Worm (Caenorhabditis elegans) whole organism, young adult: Measurements from ENCODE around the gene T05C7.5.

Experiments used
- F10E7.11 ChIP-seq: sonication (generic microtip); optimal IDR thresholded peaks from 2 replicates; lab custom pipeline; 2017; ENCODE audit warnings: mild to moderate bottlenecking, missing genetic modification characterization, moderate library complexity, missing compliant biosample characterization
- F52B5.7 ChIP-seq: sonication (generic microtip); optimal IDR thresholded peaks from 2 replicates; lab custom pipeline; 2016; ENCODE audit warnings: mild to moderate bottlenecking, missing genetic modification characterization, missing compliant biosample characterization
- F57A8.1 ChIP-seq: fragments of 200-800 bp; sonication (Bioruptor generic); optimal IDR thresholded peaks from 2 replicates; lab custom pipeline; 2018; ENCODE audit warnings: mild to moderate bottlenecking, missing genetic modification characterization, moderate library complexity, missing compliant biosample characterization
- Y53G8AR.9 ChIP-seq: fragments of 200-800 bp; sonication (Bioruptor generic); conservative IDR thresholded peaks from 2 replicates; pipeline ENCODE4 v1.3.6; 2022; ENCODE audit warnings: missing genetic modification reagents, missing genetic modification characterization, missing compliant biosample characterization
- Y56A3A.18 ChIP-seq: fragments of 200-800 bp; sonication (Bioruptor generic); IDR thresholded peaks from 2 replicates; pipeline ENCODE4 v1.3.6; 2022; ENCODE audit warnings: missing genetic modification reagents, missing genetic modification characterization, missing compliant biosample characterization
- Y67H2A.10 ChIP-seq: fragments of 200-800 bp; sonication (Bioruptor generic); conservative IDR thresholded peaks from 2 replicates; pipeline ENCODE4 v1.3.6; 2022; ENCODE audit warnings: missing genetic modification reagents, missing genetic modification characterization, missing compliant biosample characterization
- atf-7 ChIP-seq: sonication (generic microtip); optimal IDR thresholded peaks from 2 replicates; lab custom pipeline; 2017; ENCODE audit warnings: mild to moderate bottlenecking, missing genetic modification characterization, missing compliant biosample characterization
- attf-3 ChIP-seq: fragments of 200-800 bp; sonication (Bioruptor generic); conservative IDR thresholded peaks from 2 replicates; pipeline ENCODE4 v1.3.6; 2022; ENCODE audit warnings: missing genetic modification reagents, missing genetic modification characterization, missing compliant biosample characterization
- ccch-3 ChIP-seq: fragments of 200-800 bp; sonication (Bioruptor generic); optimal IDR thresholded peaks from 2 replicates; lab custom pipeline; 2018; ENCODE audit warnings: mild to moderate bottlenecking, missing genetic modification characterization, missing compliant biosample characterization
- ceh-100 ChIP-seq: fragments of 200-800 bp; sonication (Bioruptor generic); IDR thresholded peaks from 2 replicates; pipeline ENCODE4 v1.3.6; 2022; ENCODE audit warnings: missing genetic modification reagents, missing genetic modification characterization, missing compliant biosample characterization
- ceh-27 ChIP-seq: fragments of 200-800 bp; sonication (Bioruptor generic); optimal IDR thresholded peaks from 2 replicates; lab custom pipeline; 2018; ENCODE audit warnings: mild to moderate bottlenecking, missing genetic modification characterization, moderate library complexity, missing compliant biosample characterization
- chd-7 ChIP-seq: sonication (generic microtip); optimal IDR thresholded peaks from 2 replicates; lab custom pipeline; 2016; ENCODE audit warnings: mild to moderate bottlenecking, missing genetic modification characterization, moderate library complexity, missing compliant biosample characterization
- die-1 ChIP-seq: sonication (generic microtip); optimal IDR thresholded peaks from 2 replicates; lab custom pipeline; 2016; ENCODE audit warnings: missing genotype, mild to moderate bottlenecking, missing genetic modification characterization, missing compliant biosample characterization
- dox-1 ChIP-seq: fragments of 200-800 bp; sonication (Bioruptor generic); IDR thresholded peaks from 2 replicates; pipeline ENCODE4 v1.3.6; 2022; ENCODE audit warnings: missing genetic modification reagents, missing genetic modification characterization, missing compliant biosample characterization
- dpff-1 ChIP-seq: sonication (generic microtip); optimal IDR thresholded peaks from 2 replicates; lab custom pipeline; 2017; ENCODE audit warnings: mild to moderate bottlenecking, missing genetic modification characterization, missing compliant biosample characterization
- dpl-1 ChIP-seq: fragments of 150-350 bp; optimal IDR thresholded peaks from 2 replicates; lab custom pipeline; 2014; ENCODE audit warnings: missing biosample characterization, missing genetic modification reagents, missing genetic modification characterization
- egrh-3 ChIP-seq: fragments of 200-800 bp; sonication (Bioruptor generic); IDR thresholded peaks from 2 replicates; pipeline ENCODE4 v1.3.6; 2022; ENCODE audit warnings: missing genetic modification reagents, missing genetic modification characterization, missing compliant biosample characterization
- ekl-4 ChIP-seq: fragments of 200-800 bp; sonication (Bioruptor generic); IDR thresholded peaks from 2 replicates; pipeline ENCODE4 v1.3.6; 2022; ENCODE audit warnings: missing genetic modification reagents, missing genetic modification characterization, missing compliant biosample characterization
- him-1 ChIP-seq: sonication (generic microtip); optimal IDR thresholded peaks from 2 replicates; lab custom pipeline; 2016; ENCODE audit warnings: missing genotype, missing genetic modification reagents, missing genetic modification characterization, missing compliant biosample characterization
- hmg-20 ChIP-seq: fragments of 200-800 bp; sonication (Bioruptor generic); IDR thresholded peaks from 2 replicates; pipeline ENCODE4 v1.3.6; 2022; ENCODE audit warnings: missing genetic modification reagents, missing genetic modification characterization, missing compliant biosample characterization
- let-607 ChIP-seq, 2 experiments: fragments of 200-800 bp in 1 of 2; sonication (Bioruptor generic) in 1 of 2; sonication (generic microtip) in 1 of 2; optimal IDR thresholded peaks; 2 replicates each; lab custom pipeline; 2016 to 2018; ENCODE audit warnings: mild to moderate bottlenecking in 2 of 2, missing compliant biosample characterization in 2 of 2, missing genetic modification characterization in 2 of 2, moderate library complexity in 2 of 2, missing genotype in 1 of 2
- lin-35 ChIP-seq, 3 experiments: fragments of 150-350 bp in 2 of 3; sonication (generic microtip) in 1 of 3; optimal IDR thresholded peaks; 2 replicates each; lab custom pipeline; 2014 to 2018; ENCODE audit warnings: missing biosample characterization in 3 of 3, missing genetic modification characterization in 3 of 3, missing genetic modification reagents in 3 of 3
- lin-40 ChIP-seq: sonication (generic microtip); optimal IDR thresholded peaks from 2 replicates; lab custom pipeline; 2016; ENCODE audit warnings: missing genetic modification characterization, mild to moderate bottlenecking, missing compliant biosample characterization, missing genotype, missing genetic modification reagents
- lir-1 ChIP-seq: fragments of 200-800 bp; sonication (Bioruptor generic); conservative IDR thresholded peaks from 2 replicates; pipeline ENCODE4 v1.3.6; 2022; ENCODE audit warnings: missing genetic modification reagents, missing genetic modification characterization, missing compliant biosample characterization
- mcd-1 ChIP-seq: fragments of 200-800 bp; sonication (Bioruptor generic); IDR thresholded peaks from 2 replicates; pipeline ENCODE4 v1.3.6; 2022; ENCODE audit warnings: missing genetic modification reagents, missing genetic modification characterization, missing compliant biosample characterization
- mxl-1 ChIP-seq: sonication (generic microtip); optimal IDR thresholded peaks from 2 replicates; lab custom pipeline; 2016; ENCODE audit warnings: missing genetic modification characterization, missing compliant biosample characterization
- nfya-2 ChIP-seq: fragments of 200-800 bp; sonication (Bioruptor generic); IDR thresholded peaks from 2 replicates; pipeline ENCODE4 v1.3.6; 2022; ENCODE audit warnings: missing genetic modification reagents, missing genetic modification characterization, missing compliant biosample characterization
- nhr-27 ChIP-seq: fragments of 200-800 bp; sonication (Bioruptor generic); optimal IDR thresholded peaks from 2 replicates; lab custom pipeline; 2018; ENCODE audit warnings: mild to moderate bottlenecking, missing genetic modification characterization, moderate library complexity, missing compliant biosample characterization
- nhr-80 ChIP-seq: sonication (generic microtip); optimal IDR thresholded peaks from 2 replicates; lab custom pipeline; 2016; ENCODE audit warnings: missing genetic modification characterization, missing compliant biosample characterization
- sea-2 ChIP-seq: fragments of 200-800 bp; sonication (Bioruptor generic); IDR thresholded peaks from 2 replicates; pipeline ENCODE4 v1.3.6; 2022; ENCODE audit warnings: missing genetic modification characterization, missing compliant biosample characterization
- snpc-3.4 ChIP-seq: sonication (generic microtip); optimal IDR thresholded peaks from 2 replicates; lab custom pipeline; 2017; ENCODE audit warnings: missing genetic modification characterization, mild to moderate bottlenecking, missing compliant biosample characterization, antibody characterized with exemption, moderate library complexity, missing genotype, missing genetic modification reagents
- snpc-4 ChIP-seq, 5 experiments: fragments of 150-350 bp in 1 of 5; sonication (generic microtip) in 4 of 5; optimal IDR thresholded peaks; 2 replicates each; lab custom pipeline; 2014 to 2018; ENCODE audit warnings: missing genetic modification characterization in 5 of 5, missing biosample characterization in 3 of 5, antibody characterized with exemption in 2 of 5, mild to moderate bottlenecking in 2 of 5, missing compliant biosample characterization in 2 of 5, missing genotype in 2 of 5, moderate library complexity in 2 of 5, missing genetic modification reagents in 1 of 5
- xnd-1 ChIP-seq: sonication (generic microtip); optimal IDR thresholded peaks from 2 replicates; lab custom pipeline; 2016; ENCODE audit warnings: missing genotype, missing genetic modification reagents, missing genetic modification characterization, missing compliant biosample characterization
- zfh-2 ChIP-seq: fragments of 200-800 bp; sonication (Bioruptor generic); conservative IDR thresholded peaks from 2 replicates; pipeline ENCODE4 v1.3.6; 2022; ENCODE audit warnings: missing genetic modification reagents, missing genetic modification characterization, missing compliant biosample characterization
- zim-3 ChIP-seq: sonication (generic microtip); optimal IDR thresholded peaks from 2 replicates; lab custom pipeline; 2017; ENCODE audit warnings: mild to moderate bottlenecking, missing genetic modification characterization, moderate library complexity, missing compliant biosample characterization

T05C7.5 gene

ce11 chrIV:58818-59217, at the start of gene T05C7.5:
Gene T05C7.5 (minus strand): TSS chrIV:58918.
- TF ChIP-seq dox-1 (no peak), zfh-2 (GFP tag; lab: Robert Waterston, UW) (no peak), nhr-80 (no peak), nhr-27 (tag; lab: Kevin White, UChicago) (no peak), Y53G8AR.9 (GFP tag; lab: Robert Waterston, UW) (no peak), ekl-4 (GFP tag; lab: Robert Waterston, UW) (no peak), die-1 (tag; lab: Kevin White, UChicago) (no peak), Y56A3A.18 (GFP tag; lab: Robert Waterston, UW) (no peak), hmg-20 (GFP tag; lab: Robert Waterston, UW) (no peak), chd-7 (tag; lab: Kevin White, UChicago) (no peak), snpc-3.4 (no peak)

ce11 chrIV:102848-103247, 44.1 kb upstream of the T05C7.5 start:
- TF ChIP-seq atf-7 (tag; lab: Kevin White, UChicago) (peak; percentile 37), ceh-27 (GFP tag; lab: Kevin White, UChicago) (peak; percentile 28), F57A8.1 (no peak), egrh-3 (GFP tag; lab: Robert Waterston, UW) (0 out of 2 replicates have a peak, but pooled peaks have one; percentile 10), lin-40 (peak; percentile 59), Y67H2A.10 (no peak)

- TF ChIP-seq nhr-80 (no peak), mcd-1 (GFP tag; lab: Robert Waterston, UW) (no peak), sea-2 (no peak), egrh-3 (GFP tag; lab: Robert Waterston, UW) (no peak), snpc-4 (GFP tag; optimal IDR thresholded peaks at IDR 0.05; lab: Kevin White, UChicago) (no peak), snpc-4 (tag; optimal IDR thresholded peaks at IDR 0.05; lab: Kevin White, UChicago) (no peak), dox-1 (no peak)
- TF ChIP-seq, all 124 proteins: peak for 0
Measured at ce11 chrIV:97681-98080, 39.0 kb upstream of the T05C7.5 start.

- no peak for TF ChIP-seq F10E7.11 (tag; lab: Kevin White, UChicago)
- no peak for TF ChIP-seq F52B5.7 (tag; lab: Kevin White, UChicago)
- TF ChIP-seq mxl-1 (tag; lab: Kevin White, UChicago) = no peak
- no peak for TF ChIP-seq let-607 (tag; optimal IDR thresholded peaks at IDR 0.05; lab: Kevin White, UChicago)
- TF ChIP-seq zim-3 (tag; lab: Kevin White, UChicago) = no peak
- no peak for TF ChIP-seq dpl-1 (GFP tag; lab: Kevin White, UChicago)
- no peak for TF ChIP-seq ekl-4 (GFP tag; lab: Robert Waterston, UW)
- TF ChIP-seq attf-3 (GFP tag; lab: Robert Waterston, UW) = no peak
- TF ChIP-seq lin-35 (GFP tag; optimal IDR thresholded peaks at IDR 0.05; lab: Kevin White, UChicago) = no peak
- no peak for TF ChIP-seq him-1
Measured at ce11 chrIV:91680-92079, 33.0 kb upstream of the T05C7.5 start, which contains the start of gene tpa-1. Gene tpa-1 (plus strand): TSS chrIV:91980.

- TF ChIP-seq dox-1 (no peak), atf-7 (tag; lab: Kevin White, UChicago) (no peak), ceh-27 (GFP tag; lab: Kevin White, UChicago) (no peak), Y67H2A.10 (no peak), xnd-1 (no peak), Y53G8AR.9 (GFP tag; lab: Robert Waterston, UW) (no peak), dpff-1 (no peak), ceh-100 (no peak), F10E7.11 (tag; lab: Kevin White, UChicago) (no peak), lir-1 (no peak), nhr-80 (no peak), nfya-2 (no peak), ccch-3 (no peak)
Measured at ce11 chrIV:89991-90390, 31.3 kb upstream of the T05C7.5 start, which contains the start of gene scl-23. Gene scl-23 (minus strand): TSS chrIV:90091.
